Worm (Caenorhabditis elegans): ENCODE results near the gene rpl-9.
"Not testable (repeated sequence)": the region's sequence is repeated elsewhere in the genome, so short reads cannot be mapped to it uniquely, and the experiment has no call there.

The rpl-9 gene

ce11 chrIII:7608223-7608622 lies 35.6 kb upstream of the rpl-9 start, which contains the start of gene T04A6.3:
T04A6.3 (minus strand) TSS chrIII:7608323.
- TF ChIP-seq Y105C5A.15 (GFP tag; IDR thresholded peaks at IDR 0.05) = no peak
- TF ChIP-seq nhr-28 (tag; optimal IDR thresholded peaks at IDR 0.05) = no peak
- no peak for TF ChIP-seq dpl-1 (GFP tag; optimal IDR thresholded peaks at IDR 0.05)
- no peak for TF ChIP-seq skn-1 (tag; optimal IDR thresholded peaks at IDR 0.05)
- no peak for TF ChIP-seq ceh-28 (tag; optimal IDR thresholded peaks at IDR 0.05)
- TF ChIP-seq dve-1 (tag; optimal IDR thresholded peaks at IDR 0.05; ENCODE audit: insufficient read depth) = no peak
- no peak for TF ChIP-seq D1046.2 (GFP tag; IDR thresholded peaks at IDR 0.05)
- no peak for TF ChIP-seq set-16 (GFP tag; IDR thresholded peaks at IDR 0.05)

ce11 chrIII:7601084-7601483 lies 28.5 kb upstream of the rpl-9 start:
- peak; percentile 98 for TF ChIP-seq Y48G9A.11 (GFP tag; IDR thresholded peaks at IDR 0.05)

- not testable (repeated sequence) for TF ChIP-seq zip-11 (GFP tag; IDR thresholded peaks at IDR 0.05); hif-1 (tag; optimal IDR thresholded peaks at IDR 0.05); zfp-3 (GFP tag; conservative IDR thresholded peaks at IDR 0.05)
Measured at ce11 chrIII:7594482-7594881, 21.9 kb upstream of the rpl-9 start, which contains the start of gene Y80D4G.2. Y80D4G.2 (minus strand) TSS chrIII:7594582.

- no peak for TF ChIP-seq dmd-9 (GFP tag; IDR thresholded peaks at IDR 0.05)
- no peak for TF ChIP-seq pqm-1 (tag; optimal IDR thresholded peaks at IDR 0.05)
- TF ChIP-seq lin-29 (GFP tag; IDR thresholded peaks at IDR 0.05) = no peak
- TF ChIP-seq hif-1 (tag; optimal IDR thresholded peaks at IDR 0.05) = no peak
- TF ChIP-seq saeg-2 (GFP tag; IDR thresholded peaks at IDR 0.05) = no peak
- TF ChIP-seq F10B5.3 (tag; optimal IDR thresholded peaks at IDR 0.05) = no peak
- TF ChIP-seq hmg-1.1 (GFP tag; IDR thresholded peaks at IDR 0.05) = no peak
- TF ChIP-seq dmd-8 (GFP tag; IDR thresholded peaks at IDR 0.05) = no peak
- no peak for TF ChIP-seq aha-1 (tag)
- no peak for TF ChIP-seq F37D6.2 (tag; optimal IDR thresholded peaks at IDR 0.05)
- no peak for TF ChIP-seq dpl-1 (GFP tag; optimal IDR thresholded peaks at IDR 0.05)
- no peak for TF ChIP-seq dmd-6 (GFP tag; IDR thresholded peaks at IDR 0.05)
- no peak for TF ChIP-seq nhr-10 (tag; optimal IDR thresholded peaks at IDR 0.05)
- TF ChIP-seq gei-8 (GFP tag; optimal IDR thresholded peaks at IDR 0.05) = no peak
- no peak for TF ChIP-seq fos-1 (tag; optimal IDR thresholded peaks at IDR 0.05)
Measured at ce11 chrIII:7593285-7593928, 20.8 kb upstream of the rpl-9 start, which contains the start of gene R13A5.11. R13A5.11 (minus strand) TSS chrIII:7593335.

- TF ChIP-seq nhr-42 (GFP tag; IDR thresholded peaks at IDR 0.05) (no peak), php-3 (GFP tag; IDR thresholded peaks at IDR 0.05) (no peak)
Measured at ce11 chrIII:7588214-7588613, 15.6 kb upstream of the rpl-9 start, which contains the start of gene R13A5.15. R13A5.15 (minus strand) TSS chrIII:7588314.

ce11 chrIII:7584131-7584646 lies 11.6 kb upstream of the rpl-9 start, which contains the start of gene cup-5:
cup-5 (plus strand) TSS chrIII:7584181.
- no peak for TF ChIP-seq ztf-11 (tag; optimal IDR thresholded peaks at IDR 0.05)
- peak; percentile 11 for TF ChIP-seq T20F7.1 (GFP tag; optimal IDR thresholded peaks at IDR 0.05)
- peak; percentile 77 for TF ChIP-seq mes-2 (tag; optimal IDR thresholded peaks at IDR 0.05; ENCODE audit: poor library complexity, severe bottlenecking)
- TF ChIP-seq lin-39 (tag; optimal IDR thresholded peaks at IDR 0.05) = no peak
- peak; percentile 79 for TF ChIP-seq R02D3.7 (tag; optimal IDR thresholded peaks at IDR 0.05)
- TF ChIP-seq pha-4 (GFP tag; IDR thresholded peaks at IDR 0.05) = no peak
- TF ChIP-seq pha-4 (tag; optimal IDR thresholded peaks at IDR 0.05) = peak; percentile 52
- TF ChIP-seq dpl-1 (GFP tag; optimal IDR thresholded peaks at IDR 0.05) = peak; percentile 48
